Worm (Caenorhabditis elegans) whole organism, L4 larva: Measurements from ENCODE around the gene ceh-18.

Source experiments
- aly-2 ChIP-seq: sonication (generic microtip); optimal IDR thresholded peaks from 2 replicates; lab custom pipeline; 2018; ENCODE audit warnings: missing biosample characterization, missing genetic modification characterization
- arid-1 ChIP-seq: fragments of 200-800 bp; sonication (Bioruptor generic); conservative IDR thresholded peaks from 2 replicates; pipeline ENCODE4 v1.3.6; 2022; ENCODE audit warnings: missing genetic modification reagents, missing genetic modification characterization, missing compliant biosample characterization
- ceh-28 ChIP-seq: fragments of 150-350 bp; optimal IDR thresholded peaks from 2 replicates; lab custom pipeline; 2014; ENCODE audit warnings: missing biosample characterization, missing genetic modification reagents, missing genetic modification characterization
- jun-1 ChIP-seq: fragments of 150-350 bp; optimal IDR thresholded peaks from 2 replicates; lab custom pipeline; 2014; ENCODE audit warnings: missing biosample characterization, missing genetic modification reagents, missing genetic modification characterization
- mdt-29 ChIP-seq: fragments of 200-800 bp; sonication (Bioruptor generic); IDR thresholded peaks from 2 replicates; pipeline ENCODE4 v1.3.6; 2022; ENCODE audit warnings: missing genetic modification reagents, missing genetic modification characterization, missing compliant biosample characterization
- nhr-11 ChIP-seq: fragments of 150-350 bp; optimal IDR thresholded peaks from 2 replicates; lab custom pipeline; 2014; ENCODE audit warnings: missing biosample characterization, missing genetic modification characterization
- zip-2 ChIP-seq: fragments of 150-350 bp; optimal IDR thresholded peaks from 2 replicates; lab custom pipeline; 2014; ENCODE audit warnings: missing biosample characterization, missing genetic modification characterization

- TF ChIP-seq aly-2 (no peak), nhr-11 (tag; lab: Kevin White, UChicago) (no peak), jun-1 (tag; lab: Kevin White, UChicago) (no peak), zip-2 (tag; lab: Kevin White, UChicago) (no peak), mdt-29 (GFP tag; lab: Robert Waterston, UW) (no peak), ceh-28 (tag; lab: Kevin White, UChicago) (no peak), arid-1 (no peak)
Measured at ce11 chrX:3867760-3868159, 10.2 kb upstream of the ceh-18 start.
